Worm (Caenorhabditis elegans): ENCODE measurements around the gene cnnm-2.

cnnm-2 gene

ce11 chrX:8835887-8836348 is 24.0 kb downstream of the cnnm-2 start, which contains the start of gene C28G1.2 (continued):
- TF ChIP-seq ceh-79 (tag; optimal IDR thresholded peaks at IDR 0.05): peak; percentile 79
- peak; percentile 71 for TF ChIP-seq F57C9.4 (tag; optimal IDR thresholded peaks at IDR 0.05)
- TF ChIP-seq sea-2 (GFP tag; IDR thresholded peaks at IDR 0.05): no peak
- TF ChIP-seq tlf-1 (GFP tag; optimal IDR thresholded peaks at IDR 0.05): peak; percentile 83
- TF ChIP-seq akir-1 (GFP tag; optimal IDR thresholded peaks at IDR 0.05): peak; percentile 84
- 0 out of 2 replicates have a peak, but pooled peaks have one; percentile 39 for TF ChIP-seq C17E4.6 (GFP tag; IDR thresholded peaks at IDR 0.05)
- 0 out of 2 replicates have a peak, but pooled peaks have one; percentile 46 for TF ChIP-seq F37B4.10 (GFP tag; IDR thresholded peaks at IDR 0.05)
- TF ChIP-seq cebp-1 (GFP tag; IDR thresholded peaks at IDR 0.05): peak; percentile 70; the same call in 1 of the 2 replicates
- TF ChIP-seq cebp-1 (tag; optimal IDR thresholded peaks at IDR 0.05): peak; percentile 92
- no peak for TF ChIP-seq unc-62 (GFP tag; optimal IDR thresholded peaks at IDR 0.05)
- peak; percentile 76; the same call in 1 of the 2 replicates for TF ChIP-seq madf-3 (GFP tag; IDR thresholded peaks at IDR 0.05)
- peak; percentile 93 for TF ChIP-seq mes-4 (tag; optimal IDR thresholded peaks at IDR 0.05)
- TF ChIP-seq lag-1 (GFP tag; IDR thresholded peaks at IDR 0.05): no peak
- TF ChIP-seq nfya-1 (tag; optimal IDR thresholded peaks at IDR 0.05; ENCODE audit: borderline replicate concordance, insufficient read depth): no peak
- peak; percentile 51; the same call in 1 of the 2 replicates for TF ChIP-seq ceh-100 (GFP tag; IDR thresholded peaks at IDR 0.05)
- peak; percentile 92 for TF ChIP-seq ztf-18 (tag; optimal IDR thresholded peaks at IDR 0.05)
- TF ChIP-seq atf-7 (tag; optimal IDR thresholded peaks at IDR 0.05): peak; percentile 89
- peak; percentile 88 for TF ChIP-seq nhr-90 (tag; optimal IDR thresholded peaks at IDR 0.05)
- peak; percentile 63; the same call in 1 of the 2 replicates for TF ChIP-seq egrh-3 (GFP tag; IDR thresholded peaks at IDR 0.05)
- peak; percentile 17 for TF ChIP-seq nhr-179 (tag; optimal IDR thresholded peaks at IDR 0.05)
- peak; percentile 67 for TF ChIP-seq mel-28 (tag; optimal IDR thresholded peaks at IDR 0.05; ENCODE audit: borderline replicate concordance)
- peak; percentile 88 for TF ChIP-seq gei-17 (GFP tag; optimal IDR thresholded peaks at IDR 0.05)
- TF ChIP-seq nhr-80 (tag; optimal IDR thresholded peaks at IDR 0.05): peak; percentile 68
- peak; percentile 90 for TF ChIP-seq hmg-1.2 (GFP tag; IDR thresholded peaks at IDR 0.05)
- TF ChIP-seq snpc-3.4 (tag; optimal IDR thresholded peaks at IDR 0.05): peak; percentile 52
- TF ChIP-seq tbp1 (GFP tag; optimal IDR thresholded peaks at IDR 0.05): peak; percentile 100
- peak; percentile 87 for TF ChIP-seq rcor-1 (GFP tag; IDR thresholded peaks at IDR 0.05)
- peak; percentile 77; the same call in 1 of the 2 replicates for TF ChIP-seq Y53F4B.3 (GFP tag; IDR thresholded peaks at IDR 0.05)
- peak; percentile 84 for TF ChIP-seq F10E7.11 (tag; optimal IDR thresholded peaks at IDR 0.05)
- peak; percentile 75 for TF ChIP-seq ccch-3 (GFP tag; optimal IDR thresholded peaks at IDR 0.05)
- TF ChIP-seq pha-4 (tag; optimal IDR thresholded peaks at IDR 0.05): no peak
- no peak for TF ChIP-seq bed-2 (GFP tag; IDR thresholded peaks at IDR 0.05)
- peak; percentile 75 for TF ChIP-seq snpc-4 (GFP tag; optimal IDR thresholded peaks at IDR 0.05)
- peak; percentile 30 to 78 (median 76) for TF ChIP-seq snpc-4 (tag; optimal IDR thresholded peaks at IDR 0.05)
- TF ChIP-seq F39B2.1 (GFP tag; IDR thresholded peaks at IDR 0.05): 0 out of 2 replicates have a peak, but pooled peaks have one; percentile 50
- peak; percentile 34 for TF ChIP-seq snpc-1.1 (tag; optimal IDR thresholded peaks at IDR 0.05; ENCODE audit: insufficient read depth)
- peak; percentile 88 for TF ChIP-seq F52B5.7 (tag; optimal IDR thresholded peaks at IDR 0.05)
- TF ChIP-seq ceh-91 (GFP tag; IDR thresholded peaks at IDR 0.05): no peak
- peak; percentile 100 for TF ChIP-seq B0261.1 (tag; optimal IDR thresholded peaks at IDR 0.05)
- peak; percentile 96 for TF ChIP-seq lin-40 (tag; optimal IDR thresholded peaks at IDR 0.05)
- TF ChIP-seq F22D6.2 (tag; optimal IDR thresholded peaks at IDR 0.05): peak; percentile 64
- peak; percentile 80 for TF ChIP-seq lir-1 (GFP tag; conservative IDR thresholded peaks at IDR 0.05)
- peak; percentile 72 to 84 for TF ChIP-seq let-607 (tag; optimal IDR thresholded peaks at IDR 0.05)
- TF ChIP-seq F23B12.7 (tag; optimal IDR thresholded peaks at IDR 0.05; ENCODE audit: insufficient read depth): peak; percentile 62
- TF ChIP-seq Y79H2A.3 (GFP tag; conservative IDR thresholded peaks at IDR 0.05): peak; percentile 52; the same call in 1 of the 2 replicates
- TF ChIP-seq athp-1 (tag; optimal IDR thresholded peaks at IDR 0.05): peak; percentile 86
